Worm (Caenorhabditis elegans): ENCODE measurements around the gene C03B8.3.

DNA sequence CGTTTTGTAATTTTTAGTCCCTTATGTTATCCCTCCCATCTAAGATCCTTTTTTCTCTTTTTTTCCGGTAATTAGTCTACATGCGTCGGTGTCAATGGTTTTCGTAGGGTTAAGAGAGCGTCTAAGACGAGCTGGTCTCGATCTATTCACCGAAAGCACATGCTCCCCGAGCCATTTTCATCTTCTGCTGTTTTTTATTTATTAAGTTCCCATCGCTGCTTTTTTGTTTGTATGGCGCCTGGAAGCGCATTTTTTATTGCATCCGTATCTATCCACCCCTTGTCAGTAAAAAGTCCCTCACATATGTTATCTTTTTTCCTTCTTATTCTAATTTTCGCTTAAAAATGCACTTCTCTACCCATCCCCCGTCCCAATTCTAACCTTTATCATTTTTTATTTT is 24.7 kb downstream of the C03B8.3 start:
- TF ChIP-seq ama-1 (optimal IDR thresholded peaks at IDR 0.05) (peak; percentile 60), flt-1 (GFP tag; IDR thresholded peaks at IDR 0.05) (no peak), sea-1 (GFP tag; conservative IDR thresholded peaks at IDR 0.05) (no peak), ceh-13 (GFP tag; optimal IDR thresholded peaks at IDR 0.05) (no peak)
